Worm (Caenorhabditis elegans) whole organism, midembryonic: ENCODE data around the gene egl-20.

ENCODE experiments used
- T22C8.4 ChIP-seq: fragments of 200-800 bp; sonication (Bioruptor generic); IDR thresholded peaks from 2 replicates; pipeline ENCODE4 v1.3.6; 2022; ENCODE audit warnings: missing genetic modification characterization, missing compliant biosample characterization
- cog-1 ChIP-seq: sonication (generic microtip); optimal IDR thresholded peaks from 2 replicates; lab custom pipeline; 2016; ENCODE audit warnings: missing genetic modification characterization, missing compliant biosample characterization
- flt-1 ChIP-seq: fragments of 200-800 bp; sonication (Bioruptor generic); IDR thresholded peaks from 2 replicates; pipeline ENCODE4 v1.3.6; 2022; ENCODE audit warnings: missing genetic modification characterization, missing compliant biosample characterization
- klf-2 ChIP-seq: fragments of 200-800 bp; sonication (Bioruptor generic); conservative IDR thresholded peaks from 2 replicates; pipeline ENCODE4 v1.3.6; 2022; ENCODE audit warnings: missing genetic modification reagents, missing genetic modification characterization, missing compliant biosample characterization
- med-1 ChIP-seq: sonication (generic microtip); optimal IDR thresholded peaks from 2 replicates; lab custom pipeline; 2017; ENCODE audit warnings: missing genetic modification characterization, mild to moderate bottlenecking, missing compliant biosample characterization, antibody characterized with exemption, missing genetic modification reagents; ENCODE audit not compliant: insufficient read depth
- ref-1 ChIP-seq: fragments of 200-800 bp; sonication (Bioruptor generic); conservative IDR thresholded peaks from 2 replicates; pipeline ENCODE4 v1.3.6; 2022; ENCODE audit warnings: missing genetic modification reagents, missing genetic modification characterization, missing compliant biosample characterization
- tab-1 ChIP-seq: fragments of 200-800 bp; sonication (Bioruptor generic); IDR thresholded peaks from 2 replicates; pipeline ENCODE4 v1.3.6; 2022; ENCODE audit warnings: missing genetic modification characterization, missing compliant biosample characterization
- ztf-23 ChIP-seq: fragments of 200-800 bp; sonication (Bioruptor generic); IDR thresholded peaks from 2 replicates; pipeline ENCODE4 v1.3.6; 2022; ENCODE audit warnings: missing genetic modification reagents, missing genetic modification characterization, missing compliant biosample characterization
- ztf-29 ChIP-seq: fragments of 200-800 bp; sonication (Bioruptor generic); IDR thresholded peaks from 2 replicates; pipeline ENCODE4 v1.3.6; 2022; ENCODE audit warnings: missing genetic modification reagents, missing genetic modification characterization, missing compliant biosample characterization

ce11 chrIV:9864778-9865177, 49.4 kb upstream of the egl-20 start, which contains the start of the genes K07F5.15 and K07F5.22:
- TF ChIP-seq ztf-29 (GFP tag; lab: Robert Waterston, UW) (no peak), med-1 (GFP tag; lab: Kevin White, UChicago) (no peak), flt-1 (no peak), T22C8.4 (GFP tag; lab: Robert Waterston, UW) (no peak), cog-1 (tag; lab: Kevin White, UChicago) (no peak), ref-1 (no peak), tab-1 (GFP tag; lab: Robert Waterston, UW) (no peak), klf-2 (GFP tag; lab: Robert Waterston, UW) (no peak), ztf-23 (no peak)
